Fruit fly (Drosophila melanogaster): ENCODE measurements around the gene v.

dm6 chrX:10883740-10884139, 40.0 kb upstream of the v start:
- no peak for TF ChIP-seq Myc (optimal IDR thresholded peaks at IDR 0.05)
- TF ChIP-seq insv (optimal IDR thresholded peaks at IDR 0.05), result no peak
- no peak for TF ChIP-seq h (optimal IDR thresholded peaks at IDR 0.05)

All from Kc167 (cell line).